Fruit fly (Drosophila melanogaster): Measurements from ENCODE around the gene CG8159.

DNA sequence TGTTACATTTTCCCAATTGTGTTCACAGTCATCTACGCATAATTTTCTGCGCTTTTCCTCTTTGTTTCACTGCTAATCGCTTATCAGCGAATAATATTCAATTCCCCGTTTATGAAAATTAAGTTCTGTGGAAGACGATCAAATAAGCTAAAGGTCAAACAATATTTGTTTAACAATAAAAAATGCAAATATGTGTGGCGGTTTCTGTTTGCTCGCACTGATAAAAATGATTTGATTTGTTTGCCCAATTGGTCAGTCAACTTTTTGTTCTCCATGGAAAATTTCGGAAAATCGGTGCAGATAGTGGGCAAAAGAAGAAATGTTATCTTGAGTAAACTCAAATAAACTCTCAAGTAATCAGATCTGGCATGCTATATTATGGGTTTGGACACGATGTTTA, 22.0 kb upstream of the CG8159 start:
- no peak for TF ChIP-seq lola (GFP tag; optimal IDR thresholded peaks at IDR 0.05)
- no peak for TF ChIP-seq Dif (GFP tag; optimal IDR thresholded peaks at IDR 0.05; ENCODE audit: partially characterized antibody)
- no peak for TF ChIP-seq br (GFP tag; optimal IDR thresholded peaks at IDR 0.05)
- TF ChIP-seq Abd-B (GFP tag; optimal IDR thresholded peaks at IDR 0.05) = no peak
- no peak for TF ChIP-seq psq (GFP tag; optimal IDR thresholded peaks at IDR 0.05)
- no peak for TF ChIP-seq woc (GFP tag; optimal IDR thresholded peaks at IDR 0.05)
